Worm (Caenorhabditis elegans) whole organism, L2 larva: Measurements from ENCODE around the gene T12A7.9.

Source experiments
- C34F6.9 ChIP-seq: fragments of 150-350 bp; optimal IDR thresholded peaks from 2 replicates; lab custom pipeline; 2014; ENCODE audit warnings: missing biosample characterization, missing genetic modification characterization
- F13H6.1 ChIP-seq: sonication (generic microtip); optimal IDR thresholded peaks from 2 replicates; lab custom pipeline; 2016; ENCODE audit warnings: missing genetic modification characterization, missing compliant biosample characterization
- R02D3.7 ChIP-seq: fragments of 150-350 bp; optimal IDR thresholded peaks from 2 replicates; lab custom pipeline; 2014; ENCODE audit warnings: missing biosample characterization, missing genetic modification characterization
- ZK546.5 ChIP-seq: sonication (generic microtip); optimal IDR thresholded peaks from 2 replicates; lab custom pipeline; 2017; ENCODE audit warnings: missing biosample characterization, missing genetic modification characterization
- aly-2 ChIP-seq: fragments of 150-350 bp; optimal IDR thresholded peaks from 2 replicates; lab custom pipeline; 2014; ENCODE audit warnings: missing biosample characterization, missing genetic modification characterization
- ama-1 ChIP-seq: fragments of 150-350 bp; optimal IDR thresholded peaks from 2 replicates; lab custom pipeline; 2018; ENCODE audit warnings: inconsistent platforms
- blmp-1 ChIP-seq: sonication (generic microtip); optimal IDR thresholded peaks from 2 replicates; lab custom pipeline; 2017; ENCODE audit warnings: missing genetic modification characterization, mild to moderate bottlenecking, missing compliant biosample characterization, antibody characterized with exemption, moderate library complexity; ENCODE audit not compliant: insufficient read depth
- ceh-16 ChIP-seq: fragments of 150-350 bp; optimal IDR thresholded peaks from 2 replicates; lab custom pipeline; 2014; ENCODE audit warnings: missing biosample characterization, missing genetic modification characterization
- ceh-82 ChIP-seq: fragments of 150-350 bp; optimal IDR thresholded peaks from 2 replicates; lab custom pipeline; 2014; ENCODE audit warnings: missing biosample characterization, missing genetic modification characterization
- crh-2 ChIP-seq: sonication (generic microtip); optimal IDR thresholded peaks from 2 replicates; lab custom pipeline; 2017; ENCODE audit warnings: missing biosample characterization, missing genetic modification characterization
- egl-27 ChIP-seq: sonication (generic microtip); optimal IDR thresholded peaks from 3 replicates; lab custom pipeline; 2017; ENCODE audit warnings: missing biosample characterization, missing genetic modification reagents, missing genetic modification characterization
- elt-1 ChIP-seq: fragments of 150-350 bp; optimal IDR thresholded peaks from 2 replicates; lab custom pipeline; 2014; ENCODE audit warnings: missing biosample characterization, missing genetic modification characterization
- elt-3 ChIP-seq: sonication (generic microtip); optimal IDR thresholded peaks from 2 replicates; lab custom pipeline; 2017; ENCODE audit warnings: missing biosample characterization, missing genetic modification characterization
- fos-1 ChIP-seq: fragments of 150-350 bp; optimal IDR thresholded peaks from 2 replicates; lab custom pipeline; 2014; ENCODE audit warnings: missing biosample characterization, missing genetic modification characterization
- gmeb-1 ChIP-seq: fragments of 150-350 bp; optimal IDR thresholded peaks from 2 replicates; lab custom pipeline; 2014; ENCODE audit warnings: missing biosample characterization, missing genetic modification characterization
- lin-11 ChIP-seq: fragments of 150-350 bp; sonication (generic microtip); optimal IDR thresholded peaks from 2 replicates; lab custom pipeline; 2014; ENCODE audit warnings: missing biosample characterization, missing genetic modification characterization, inconsistent platforms, mixed read lengths
- lin-39 ChIP-seq: fragments of 150-350 bp; optimal IDR thresholded peaks from 2 replicates; lab custom pipeline; 2014; ENCODE audit warnings: missing biosample characterization, missing genetic modification reagents, missing genetic modification characterization
- lsy-2 ChIP-seq, 2 experiments: fragments of 150-350 bp in 1 of 2; sonication (generic microtip) in 1 of 2; optimal IDR thresholded peaks; 2 replicates each; lab custom pipeline; 2014 to 2017; ENCODE audit warnings: missing biosample characterization in 2 of 2, missing genetic modification characterization in 2 of 2
- mab-5 ChIP-seq: fragments of 150-350 bp; optimal IDR thresholded peaks from 2 replicates; lab custom pipeline; 2014; ENCODE audit warnings: missing biosample characterization, missing genetic modification characterization
- mbf-1 ChIP-seq: sonication (generic microtip); optimal IDR thresholded peaks from 2 replicates; lab custom pipeline; 2017; ENCODE audit warnings: missing biosample characterization, missing genetic modification characterization
- nhr-10 ChIP-seq: sonication (generic microtip); optimal IDR thresholded peaks from 2 replicates; lab custom pipeline; 2017; ENCODE audit warnings: missing biosample characterization, missing genetic modification characterization
- nhr-11 ChIP-seq: fragments of 150-350 bp; optimal IDR thresholded peaks from 2 replicates; lab custom pipeline; 2014; ENCODE audit warnings: missing biosample characterization, missing genetic modification characterization
- nhr-12 ChIP-seq: fragments of 150-350 bp; optimal IDR thresholded peaks from 2 replicates; lab custom pipeline; 2014; ENCODE audit warnings: missing biosample characterization, missing genetic modification characterization
- nhr-129 ChIP-seq: fragments of 150-350 bp; optimal IDR thresholded peaks from 2 replicates; lab custom pipeline; 2014; ENCODE audit warnings: missing biosample characterization, missing genetic modification characterization
- nhr-21 ChIP-seq: fragments of 150-350 bp; optimal IDR thresholded peaks from 2 replicates; lab custom pipeline; 2014; ENCODE audit warnings: missing biosample characterization, missing genetic modification characterization
- nhr-23 ChIP-seq: fragments of 150-350 bp; optimal IDR thresholded peaks from 2 replicates; lab custom pipeline; 2014; ENCODE audit warnings: missing biosample characterization, missing genetic modification reagents, missing genetic modification characterization
- nhr-237 ChIP-seq: fragments of 150-350 bp; optimal IDR thresholded peaks from 2 replicates; lab custom pipeline; 2014; ENCODE audit warnings: missing biosample characterization, missing genetic modification characterization
- nhr-77 ChIP-seq: fragments of 150-350 bp; optimal IDR thresholded peaks from 2 replicates; lab custom pipeline; 2014; ENCODE audit warnings: missing biosample characterization, missing genetic modification characterization
- sem-4 ChIP-seq: fragments of 150-350 bp; optimal IDR thresholded peaks from 2 replicates; lab custom pipeline; 2014; ENCODE audit warnings: missing biosample characterization, missing genetic modification reagents, missing genetic modification characterization
- sma-9 ChIP-seq, 2 experiments: fragments of 150-350 bp in 1 of 2; sonication (generic microtip) in 1 of 2; optimal IDR thresholded peaks; 2 replicates each; lab custom pipeline; 2014 to 2016; ENCODE audit warnings: missing genetic modification characterization in 2 of 2, mild to moderate bottlenecking in 1 of 2, missing biosample characterization in 1 of 2, missing compliant biosample characterization in 1 of 2, missing genetic modification reagents in 1 of 2, moderate library complexity in 1 of 2
- snpc-4 ChIP-seq: fragments of 150-350 bp; optimal IDR thresholded peaks from 2 replicates; lab custom pipeline; 2014; ENCODE audit warnings: missing biosample characterization, missing genetic modification characterization
- unc-55 ChIP-seq: fragments of 150-350 bp; sonication (generic microtip); optimal IDR thresholded peaks from 3 replicates; lab custom pipeline; 2014; ENCODE audit warnings: missing biosample characterization, missing genetic modification reagents, missing genetic modification characterization
- zag-1 ChIP-seq: fragments of 150-350 bp; optimal IDR thresholded peaks from 2 replicates; lab custom pipeline; 2014; ENCODE audit warnings: missing biosample characterization, missing genetic modification characterization
- ztf-1 ChIP-seq: fragments of 200-800 bp; sonication (Bioruptor generic); conservative IDR thresholded peaks from 2 replicates; pipeline ENCODE4 v1.3.6; 2022; ENCODE audit warnings: missing genetic modification characterization, missing compliant biosample characterization
- ztf-11 ChIP-seq: sonication (generic microtip); optimal IDR thresholded peaks from 2 replicates; lab custom pipeline; 2017; ENCODE audit warnings: missing biosample characterization, missing genetic modification characterization
- ztf-4 ChIP-seq: fragments of 150-350 bp; optimal IDR thresholded peaks from 2 replicates; lab custom pipeline; 2014; ENCODE audit warnings: missing biosample characterization, missing genetic modification characterization

T12A7.9 gene

ce11 chrIV:11795964-11796363 is 40.2 kb upstream of the T12A7.9 start:
- TF ChIP-seq sem-4 (tag; lab: Kevin White, UChicago) (no peak), nhr-10 (tag; lab: Kevin White, UChicago) (no peak), ceh-82 (no peak)

ce11 chrIV:11793170-11793569 is 37.4 kb upstream of the T12A7.9 start:
- no peak for TF ChIP-seq nhr-77
- TF ChIP-seq zag-1 (tag; lab: Kevin White, UChicago): peak; percentile 18
- TF ChIP-seq unc-55 (GFP tag; lab: Kevin White, UChicago): peak; percentile 26

ce11 chrIV:11792495-11792894 is 36.7 kb upstream of the T12A7.9 start, which contains the start of gene H01G02.3:
TSS of gene H01G02.3 (minus strand) at chrIV:11792595.
- TF ChIP-seq mab-5 (tag; lab: Kevin White, UChicago): no peak
- TF ChIP-seq F13H6.1 (tag; lab: Kevin White, UChicago): no peak
- TF ChIP-seq elt-1 (tag; lab: Kevin White, UChicago): no peak
- no peak for TF ChIP-seq nhr-77
- TF ChIP-seq lin-39 (tag; lab: Kevin White, UChicago): no peak
- no peak for TF ChIP-seq elt-3 (tag; lab: Kevin White, UChicago)
- no peak for TF ChIP-seq mbf-1
- TF ChIP-seq nhr-12 (tag; lab: Kevin White, UChicago): no peak
- TF ChIP-seq ztf-4 (tag; lab: Kevin White, UChicago): no peak
- no peak for TF ChIP-seq sem-4 (tag; lab: Kevin White, UChicago)
- no peak for TF ChIP-seq gmeb-1 (tag; lab: Kevin White, UChicago)
- no peak for TF ChIP-seq blmp-1 (tag; lab: Kevin White, UChicago)
- TF ChIP-seq, all 48 proteins: peak for 0

- TF ChIP-seq ZK546.5 (tag; lab: Kevin White, UChicago) (no peak), R02D3.7 (no peak), snpc-4 (tag; lab: Kevin White, UChicago) (no peak), ztf-1 (GFP tag; lab: Robert Waterston, UW) (no peak), unc-55 (GFP tag; lab: Kevin White, UChicago) (peak; percentile 78), nhr-23 (tag; lab: Kevin White, UChicago) (no peak), ama-1 (lab: Kevin White, UChicago) (no peak), sem-4 (tag; lab: Kevin White, UChicago) (peak; percentile 23), aly-2 (tag; lab: Kevin White, UChicago) (no peak), nhr-11 (tag; lab: Kevin White, UChicago) (no peak), nhr-237 (tag; lab: Kevin White, UChicago) (no peak), nhr-12 (tag; lab: Kevin White, UChicago) (no peak), nhr-129 (tag; lab: Kevin White, UChicago) (no peak), lin-11 (tag; lab: Kevin White, UChicago) (no peak), zag-1 (tag; lab: Kevin White, UChicago) (no peak), elt-1 (tag; lab: Kevin White, UChicago) (no peak), elt-3 (tag; lab: Kevin White, UChicago) (no peak), sma-9 (GFP tag; optimal IDR thresholded peaks at IDR 0.05; lab: Kevin White, UChicago) (no peak), sma-9 (tag; optimal IDR thresholded peaks at IDR 0.05; lab: Kevin White, UChicago) (no peak), nhr-21 (tag; lab: Kevin White, UChicago) (no peak), C34F6.9 (tag; lab: Kevin White, UChicago) (peak; percentile 54), crh-2 (peak; percentile 69), lsy-2 (tag; optimal IDR thresholded peaks at IDR 0.05; lab: Kevin White, UChicago) (peak in 1 of 2 experiments; percentile 31), ceh-16 (no peak), blmp-1 (tag; lab: Kevin White, UChicago) (no peak), nhr-10 (tag; lab: Kevin White, UChicago) (no peak), egl-27 (peak; percentile 26), ztf-11 (tag; lab: Kevin White, UChicago) (no peak), fos-1 (tag; lab: Kevin White, UChicago) (no peak), nhr-77 (no peak)
Measured at ce11 chrIV:11788383-11788963, 32.7 kb upstream of the T12A7.9 start.
